Worm (Caenorhabditis elegans): ENCODE data around the gene sri-78.

DNA sequence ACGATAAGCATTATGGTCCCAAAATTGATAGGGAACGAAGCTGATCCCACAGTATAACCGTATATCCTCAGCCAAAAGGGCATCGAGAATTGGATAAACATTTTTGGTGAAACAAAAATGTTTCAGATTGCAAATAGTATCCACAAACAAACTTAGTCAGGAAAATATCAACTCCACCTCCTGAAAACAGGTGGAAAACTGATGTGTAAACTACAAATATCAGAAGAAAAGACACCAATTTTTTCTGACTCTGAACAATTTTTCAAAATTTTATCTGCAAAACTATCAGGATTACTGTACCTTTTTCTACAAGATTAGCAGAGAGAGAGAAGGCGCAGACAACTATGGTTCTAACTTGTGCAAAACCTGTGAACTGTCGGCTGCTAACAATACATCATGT, 17.6 kb downstream of the sri-78 start, which contains the start of gene sri-53:
- no peak for TF ChIP-seq unc-62 (GFP tag; optimal IDR thresholded peaks at IDR 0.05)
- no peak for TF ChIP-seq blmp-1 (tag; optimal IDR thresholded peaks at IDR 0.05)
- no peak for TF ChIP-seq pha-4 (tag; optimal IDR thresholded peaks at IDR 0.05)
- TF ChIP-seq snpc-4 (tag; optimal IDR thresholded peaks at IDR 0.05) = no peak
- no peak for TF ChIP-seq lsy-2 (tag; optimal IDR thresholded peaks at IDR 0.05)
- no peak for TF ChIP-seq mep-1 (tag; optimal IDR thresholded peaks at IDR 0.05)
- no peak for TF ChIP-seq unc-39 (tag; optimal IDR thresholded peaks at IDR 0.05)
- no peak for TF ChIP-seq ces-1 (GFP tag; optimal IDR thresholded peaks at IDR 0.05)
- no peak for TF ChIP-seq elt-3 (tag; optimal IDR thresholded peaks at IDR 0.05)
- no peak for TF ChIP-seq hlh-1 (tag; optimal IDR thresholded peaks at IDR 0.05)
- no peak for TF ChIP-seq lin-32 (GFP tag; optimal IDR thresholded peaks at IDR 0.05)

Measured in whole organism, mixed stage, embryonic.